Worm (Caenorhabditis elegans): ENCODE measurements around the gene C30A5.10.
A peak's percentile ranks its signal among the peaks of the same experiment; 100 is the strongest.

ce11 chrIII:8227511-8227910 lies 17.8 kb upstream of the C30A5.10 start, which contains the start of gene fbxl-1:
- TF ChIP-seq W03F9.2 (tag; optimal IDR thresholded peaks at IDR 0.05) (peak; percentile 2), dao-5 (tag; optimal IDR thresholded peaks at IDR 0.05) (no peak), him-1 (tag; optimal IDR thresholded peaks at IDR 0.05) (peak; percentile 84)

Measured in whole organism, L4/young adult.